Worm (Caenorhabditis elegans) whole organism, mixed stage, embryonic: Measurements from ENCODE around the gene F09F7.5.

Experiments
- ceh-83 ChIP-seq: fragments of 200-800 bp; sonication (Bioruptor generic); optimal IDR thresholded peaks from 2 replicates; lab custom pipeline; 2018; ENCODE audit warnings: mild to moderate bottlenecking, missing genetic modification characterization, missing compliant biosample characterization
- cnd-1 ChIP-seq: fragments of 200-800 bp; sonication (Bioruptor generic); optimal IDR thresholded peaks from 2 replicates; lab custom pipeline; 2018; ENCODE audit warnings: mild to moderate bottlenecking, missing genetic modification characterization, missing compliant biosample characterization
- drap-1 ChIP-seq: fragments of 200-800 bp; sonication (Bioruptor generic); optimal IDR thresholded peaks from 3 replicates; lab custom pipeline; 2018; ENCODE audit warnings: mild to moderate bottlenecking, missing genetic modification characterization, missing compliant biosample characterization
- hlh-1 ChIP-seq: fragments of 150-350 bp; optimal IDR thresholded peaks from 2 replicates; lab custom pipeline; 2014; ENCODE audit warnings: missing biosample characterization, missing genetic modification reagents, missing genetic modification characterization
- lin-13 ChIP-seq: fragments of 150-350 bp; optimal IDR thresholded peaks from 2 replicates; lab custom pipeline; 2014; ENCODE audit warnings: missing biosample characterization, missing genetic modification characterization
- nhr-237 ChIP-seq: fragments of 150-350 bp; optimal IDR thresholded peaks from 2 replicates; lab custom pipeline; 2014; ENCODE audit warnings: missing biosample characterization, missing genetic modification characterization
- snpc-4 ChIP-seq: fragments of 150-350 bp; optimal IDR thresholded peaks from 2 replicates; lab custom pipeline; 2014; ENCODE audit warnings: missing biosample characterization, missing genetic modification characterization
- ztf-11 ChIP-seq: fragments of 150-350 bp; optimal IDR thresholded peaks from 2 replicates; lab custom pipeline; 2014; ENCODE audit warnings: missing biosample characterization, missing genetic modification characterization

DNA sequence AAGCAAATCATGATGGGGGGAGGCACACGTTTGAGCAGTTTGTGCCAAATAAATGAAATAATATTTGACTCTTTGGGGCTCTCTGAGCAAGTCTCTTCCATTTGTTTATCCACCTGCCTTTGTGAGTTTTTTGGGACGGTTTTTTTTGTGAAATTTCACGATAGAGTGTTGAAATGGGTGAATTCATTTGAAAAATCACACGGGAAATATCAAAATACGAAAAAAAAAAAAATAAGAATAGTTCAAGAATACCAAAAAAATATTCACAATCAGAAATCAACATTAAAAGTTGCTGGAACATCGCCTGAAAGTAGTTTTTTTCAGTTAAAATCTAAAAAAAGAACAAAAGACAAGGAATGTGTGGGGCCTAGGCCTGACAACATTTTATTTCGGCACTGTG lies 34.3 kb upstream of the F09F7.5 start, which contains the start of gene pqn-25:
- no peak for TF ChIP-seq drap-1 (GFP tag; lab: Kevin White, UChicago)
- no peak for TF ChIP-seq nhr-237
- no peak for TF ChIP-seq snpc-4
- TF ChIP-seq hlh-1 (tag; lab: Kevin White, UChicago): no peak
- no peak for TF ChIP-seq lin-13
- TF ChIP-seq ceh-83 (GFP tag; lab: Kevin White, UChicago): no peak
- no peak for TF ChIP-seq cnd-1 (tag; lab: Kevin White, UChicago)
- TF ChIP-seq ztf-11 (tag; lab: Kevin White, UChicago): no peak
